Fruit fly (Drosophila melanogaster) whole organism, wandering third instar larva: Measurements from ENCODE around the gene CG32944.

ENCODE experiments used
- Abd-B ChIP-seq: fragments of >200 bp; optimal IDR thresholded peaks from 2 replicates; lab custom pipeline; 2017; ENCODE audit warnings: missing biosample characterization, missing genetic modification characterization
- CG32264 ChIP-seq: fragments of 200-800 bp; sonication (Bioruptor generic); optimal IDR thresholded peaks from 2 replicates; lab custom pipeline; 2016; ENCODE audit warnings: missing biosample characterization, missing genetic modification characterization
- CG9705 ChIP-seq: fragments of 200-800 bp; sonication (Bioruptor generic); optimal IDR thresholded peaks from 2 replicates; lab custom pipeline; 2018; ENCODE audit warnings: missing biosample characterization, mild to moderate bottlenecking, missing genetic modification characterization
- CrebA ChIP-seq: fragments of 200-800 bp; sonication (Bioruptor generic); optimal IDR thresholded peaks from 2 replicates; lab custom pipeline; 2016; ENCODE audit warnings: missing biosample characterization, mild to moderate bottlenecking, missing genetic modification characterization, borderline replicate concordance
- Dfd ChIP-seq: fragments of >200 bp; optimal IDR thresholded peaks from 2 replicates; lab custom pipeline; 2017; ENCODE audit warnings: missing biosample characterization, missing genetic modification characterization
- Dif ChIP-seq: fragments of 200-275, 200-300 bp; sonication (Bioruptor generic); optimal IDR thresholded peaks from 2 replicates; lab custom pipeline; 2018; ENCODE audit warnings: missing biosample characterization, missing genetic modification characterization; ENCODE audit not compliant: partially characterized antibody
- GATAd ChIP-seq: sonication (Bioruptor generic); optimal IDR thresholded peaks from 2 replicates; lab custom pipeline; 2016; ENCODE audit warnings: missing biosample characterization, missing genetic modification characterization
- HLH106 ChIP-seq: fragments of 200-800 bp; optimal IDR thresholded peaks from 3 replicates; lab custom pipeline; 2019; ENCODE audit warnings: missing biosample characterization, mild to moderate bottlenecking, missing genetic modification characterization, moderate library complexity
- Hnf4 ChIP-seq: fragments of 200-800 bp; sonication (Bioruptor generic); optimal IDR thresholded peaks from 2 replicates; lab custom pipeline; 2016; ENCODE audit warnings: missing biosample characterization, mild to moderate bottlenecking, missing genetic modification characterization
- Hr78 ChIP-seq: fragments of >200 bp; optimal IDR thresholded peaks from 2 replicates; lab custom pipeline; 2017; ENCODE audit warnings: missing biosample characterization, missing genetic modification characterization
- Hr83 ChIP-seq: fragments of 200-300 bp; sonication (Bioruptor generic); optimal IDR thresholded peaks from 2 replicates; lab custom pipeline; 2016; ENCODE audit warnings: missing biosample characterization, mild to moderate bottlenecking, missing genetic modification characterization, moderate library complexity; ENCODE audit not compliant: poor library complexity, severe bottlenecking
- Jra ChIP-seq: sonication (Bioruptor generic); optimal IDR thresholded peaks from 2 replicates; lab custom pipeline; 2016; ENCODE audit warnings: missing biosample characterization, missing genetic modification characterization
- Mio ChIP-seq: sonication (Bioruptor generic); optimal IDR thresholded peaks from 2 replicates; lab custom pipeline; 2016; ENCODE audit warnings: missing biosample characterization, missing genetic modification characterization
- Myc ChIP-seq: fragments of >200 bp; optimal IDR thresholded peaks from 2 replicates; lab custom pipeline; 2017
- N ChIP-seq: fragments of >200 bp; optimal IDR thresholded peaks from 2 replicates; lab custom pipeline; 2018; ENCODE audit warnings: missing biosample characterization, missing external identifiers, missing genetic modification characterization
- OdsH ChIP-seq: fragments of 200-800 bp; sonication (Bioruptor generic); optimal IDR thresholded peaks from 2 replicates; lab custom pipeline; 2016; ENCODE audit warnings: missing biosample characterization, mild to moderate bottlenecking, missing genetic modification characterization
- Rel ChIP-seq, 2 experiments: fragments of 200-800 bp; sonication (Bioruptor generic) in 1 of 2; optimal IDR thresholded peaks; 2 replicates in 1 of 2; 3 replicates in 1 of 2; lab custom pipeline; 2016 to 2019; ENCODE audit warnings: mild to moderate bottlenecking in 2 of 2, missing biosample characterization in 2 of 2, missing genetic modification characterization in 2 of 2, moderate library complexity in 1 of 2
- Sp1 ChIP-seq: fragments of 200-800 bp; sonication (Bioruptor generic); optimal IDR thresholded peaks from 3 replicates; lab custom pipeline; 2019; ENCODE audit warnings: missing biosample characterization, mild to moderate bottlenecking, missing genetic modification characterization, moderate library complexity
- Vsx2 ChIP-seq: fragments of 200-300, 225-300 bp; sonication (Bioruptor generic); optimal IDR thresholded peaks from 2 replicates; lab custom pipeline; 2018; ENCODE audit warnings: missing biosample characterization, missing genetic modification characterization; ENCODE audit not compliant: partially characterized antibody
- br ChIP-seq: fragments of 200-800 bp; sonication (Bioruptor generic); optimal IDR thresholded peaks from 2 replicates; lab custom pipeline; 2016; ENCODE audit warnings: missing biosample characterization, missing genetic modification characterization
- brk ChIP-seq: fragments of 200-800 bp; sonication (Bioruptor generic); optimal IDR thresholded peaks from 2 replicates; lab custom pipeline; 2016; ENCODE audit warnings: missing biosample characterization, mild to moderate bottlenecking, missing genetic modification characterization
- dl ChIP-seq, 2 experiments: fragments of 175-275, 200-275 bp in 1 of 2; fragments of 200-275 bp in 1 of 2; sonication (Bioruptor generic); optimal IDR thresholded peaks; lab custom pipeline; 2018; ENCODE audit warnings: mild to moderate bottlenecking in 2 of 2, missing biosample characterization in 2 of 2, missing genetic modification characterization in 2 of 2, moderate library complexity in 2 of 2; ENCODE audit not compliant: partially characterized antibody in 2 of 2, insufficient read depth in 1 of 2
- dmrt93B ChIP-seq: fragments of 200-800 bp; sonication (Bioruptor generic); optimal IDR thresholded peaks from 2 replicates; lab custom pipeline; 2018; ENCODE audit warnings: missing biosample characterization, mild to moderate bottlenecking, missing genetic modification characterization
- dsf ChIP-seq: sonication (Bioruptor generic); optimal IDR thresholded peaks from 2 replicates; lab custom pipeline; 2016; ENCODE audit warnings: missing biosample characterization, missing genetic modification characterization, borderline replicate concordance
- ey ChIP-seq: fragments of 200-800 bp; sonication (Bioruptor generic); optimal IDR thresholded peaks from 2 replicates; lab custom pipeline; 2016; ENCODE audit warnings: missing biosample characterization, missing genetic modification characterization
- foxo ChIP-seq, 2 experiments: fragments of 200-800 bp; sonication (Bioruptor generic); optimal IDR thresholded peaks; 2 replicates in 1 of 2; 3 replicates in 1 of 2; lab custom pipeline; 2016 to 2017; ENCODE audit warnings: missing biosample characterization in 2 of 2, missing genetic modification characterization in 2 of 2
- fru ChIP-seq: fragments of 200-800 bp; sonication (Bioruptor generic); optimal IDR thresholded peaks from 3 replicates; lab custom pipeline; 2016; ENCODE audit warnings: missing biosample characterization, mild to moderate bottlenecking, missing genetic modification characterization
- h ChIP-seq: fragments of 200-800 bp; sonication (Bioruptor generic); optimal IDR thresholded peaks from 3 replicates; lab custom pipeline; 2016; ENCODE audit warnings: missing biosample characterization, mild to moderate bottlenecking, missing genetic modification characterization
- jim ChIP-seq: fragments of 175-275, 200-325 bp; sonication (Bioruptor generic); optimal IDR thresholded peaks from 2 replicates; lab custom pipeline; 2016; ENCODE audit warnings: missing biosample characterization, mild to moderate bottlenecking, missing genetic modification characterization
- lola ChIP-seq: fragments of >200 bp; optimal IDR thresholded peaks from 2 replicates; lab custom pipeline; 2017; ENCODE audit warnings: missing biosample characterization, missing genetic modification characterization
- pan ChIP-seq: fragments of >200 bp; optimal IDR thresholded peaks from 2 replicates; lab custom pipeline; 2017
- psq ChIP-seq: fragments of 200-800 bp; sonication (Bioruptor generic); optimal IDR thresholded peaks from 3 replicates; lab custom pipeline; 2017; ENCODE audit warnings: missing biosample characterization, mild to moderate bottlenecking, missing genetic modification characterization, moderate library complexity
- rgr ChIP-seq: fragments of 200-800 bp; sonication (Bioruptor generic); optimal IDR thresholded peaks from 3 replicates; lab custom pipeline; 2016; ENCODE audit warnings: missing biosample characterization, mild to moderate bottlenecking, missing genetic modification characterization
- sage ChIP-seq: fragments of 200-800 bp; sonication (Bioruptor generic); optimal IDR thresholded peaks from 2 replicates; lab custom pipeline; 2016; ENCODE audit warnings: missing biosample characterization, mild to moderate bottlenecking, missing genetic modification characterization
- sv ChIP-seq: fragments of 200-800 bp; sonication (Bioruptor generic); optimal IDR thresholded peaks from 3 replicates; lab custom pipeline; 2016; ENCODE audit warnings: missing biosample characterization, missing genetic modification characterization
- tai ChIP-seq: sonication (Bioruptor generic); optimal IDR thresholded peaks from 2 replicates; lab custom pipeline; 2016; ENCODE audit warnings: missing biosample characterization, missing genetic modification characterization
- usp ChIP-seq: fragments of >200 bp; optimal IDR thresholded peaks from 2 replicates; lab custom pipeline; 2017; ENCODE audit warnings: missing biosample characterization, missing genetic modification characterization
- woc ChIP-seq: sonication (Bioruptor generic); optimal IDR thresholded peaks from 2 replicates; lab custom pipeline; 2016; ENCODE audit warnings: missing biosample characterization, mild to moderate bottlenecking, missing genetic modification characterization

CG32944 gene

dm6 chr3R:4437113-4437512, 17.7 kb upstream of the CG32944 start, which contains the start of the genes Lipt2 and CG14650:
Lipt2 (minus strand) TSS chr3R:4437329.
CG14650 (plus strand) TSS chr3R:4437387.
- TF ChIP-seq Hr78 (GFP tag; lab: Kevin White, UChicago) (no peak), psq (GFP tag; lab: Kevin White, UChicago) (peak; percentile 38), brk (GFP tag; lab: Kevin White, UChicago) (no peak), Vsx2 (GFP tag; lab: Kevin White, UChicago) (no peak), Hr83 (GFP tag; lab: Kevin White, UChicago) (peak; percentile 46), Myc (no peak), N (GFP tag; lab: Kevin White, UChicago) (no peak), CG32264 (GFP tag; lab: Kevin White, UChicago) (no peak), OdsH (peak; percentile 60), Sp1 (GFP tag; lab: Kevin White, UChicago) (peak; percentile 64), Jra (no peak), fru (GFP tag; lab: Kevin White, UChicago) (peak; percentile 64), lola (GFP tag; lab: Kevin White, UChicago) (no peak), Rel (GFP tag; optimal IDR thresholded peaks at IDR 0.05; lab: Kevin White, UChicago) (no peak), Rel (tag; optimal IDR thresholded peaks at IDR 0.05; lab: Kevin White, UChicago) (no peak), woc (GFP tag; lab: Kevin White, UChicago) (no peak), sage (GFP tag; lab: Kevin White, UChicago) (no peak), dsf (GFP tag; lab: Kevin White, UChicago) (no peak), foxo (GFP tag; optimal IDR thresholded peaks at IDR 0.05; lab: Kevin White, UChicago) (peak in 1 of 2 experiments; percentile 79), Mio (GFP tag; lab: Kevin White, UChicago) (no peak), dmrt93B (GFP tag; lab: Kevin White, UChicago) (no peak), pan (no peak), jim (GFP tag; lab: Kevin White, UChicago) (no peak), CG9705 (GFP tag; lab: Kevin White, UChicago) (peak; percentile 29), Hnf4 (GFP tag; lab: Kevin White, UChicago) (no peak), CrebA (GFP tag; lab: Kevin White, UChicago) (no peak), dl (GFP tag; optimal IDR thresholded peaks at IDR 0.05; lab: Kevin White, UChicago; ENCODE audit: insufficient read depth in 1 of 2, partially characterized antibody in 2 of 2) (no peak), h (peak; percentile 77), HLH106 (peak; percentile 68), ey (GFP tag; lab: Kevin White, UChicago) (peak; percentile 67), Dif (GFP tag; lab: Kevin White, UChicago) (no peak), Abd-B (GFP tag; lab: Kevin White, UChicago) (no peak), Dfd (GFP tag; lab: Kevin White, UChicago) (no peak), sv (peak; percentile 29), br (GFP tag; lab: Kevin White, UChicago) (peak; percentile 65), rgr (GFP tag; lab: Kevin White, UChicago) (peak; percentile 74), usp (GFP tag; lab: Kevin White, UChicago) (no peak), tai (GFP tag; lab: Kevin White, UChicago) (no peak), GATAd (GFP tag; lab: Kevin White, UChicago) (no peak)

- TF ChIP-seq psq (GFP tag; lab: Kevin White, UChicago) (peak; percentile 43), HLH106 (peak; percentile 61), h (peak; percentile 81), brk (GFP tag; lab: Kevin White, UChicago) (no peak), N (GFP tag; lab: Kevin White, UChicago) (no peak), GATAd (GFP tag; lab: Kevin White, UChicago) (no peak), dl (GFP tag; optimal IDR thresholded peaks at IDR 0.05; lab: Kevin White, UChicago; ENCODE audit: insufficient read depth in 1 of 2, partially characterized antibody in 2 of 2) (no peak), Dif (GFP tag; lab: Kevin White, UChicago) (peak; percentile 47), dmrt93B (GFP tag; lab: Kevin White, UChicago) (no peak), Dfd (GFP tag; lab: Kevin White, UChicago) (no peak), Vsx2 (GFP tag; lab: Kevin White, UChicago) (no peak), ey (GFP tag; lab: Kevin White, UChicago) (peak; percentile 51), sv (no peak), sage (GFP tag; lab: Kevin White, UChicago) (no peak), Hr83 (GFP tag; lab: Kevin White, UChicago) (peak; percentile 98), woc (GFP tag; lab: Kevin White, UChicago) (no peak), rgr (GFP tag; lab: Kevin White, UChicago) (peak; percentile 80), Hr78 (GFP tag; lab: Kevin White, UChicago) (no peak), Myc (peak; percentile 78), Sp1 (GFP tag; lab: Kevin White, UChicago) (peak; percentile 73), pan (no peak), Mio (GFP tag; lab: Kevin White, UChicago) (no peak), tai (GFP tag; lab: Kevin White, UChicago) (no peak), CG32264 (GFP tag; lab: Kevin White, UChicago) (no peak), Jra (no peak), Abd-B (GFP tag; lab: Kevin White, UChicago) (no peak), fru (GFP tag; lab: Kevin White, UChicago) (no peak), CrebA (GFP tag; lab: Kevin White, UChicago) (no peak), CG9705 (GFP tag; lab: Kevin White, UChicago) (peak; percentile 49), br (GFP tag; lab: Kevin White, UChicago) (no peak), Hnf4 (GFP tag; lab: Kevin White, UChicago) (no peak), Rel (GFP tag; optimal IDR thresholded peaks at IDR 0.05; lab: Kevin White, UChicago) (no peak), Rel (tag; optimal IDR thresholded peaks at IDR 0.05; lab: Kevin White, UChicago) (peak; percentile 47), lola (GFP tag; lab: Kevin White, UChicago) (no peak), dsf (GFP tag; lab: Kevin White, UChicago) (no peak), OdsH (peak; percentile 74), usp (GFP tag; lab: Kevin White, UChicago) (no peak), foxo (GFP tag; optimal IDR thresholded peaks at IDR 0.05; lab: Kevin White, UChicago) (peak in 1 of 2 experiments; percentile 12), jim (GFP tag; lab: Kevin White, UChicago) (no peak)
- TF ChIP-seq, all 38 proteins: peak for 13
These were observed 14.2 kb upstream of the CG32944 start, which contains the start of the genes eIF3a and CG1074 for dm6 chr3R:4433441-4434077. eIF3a (minus strand) TSS chr3R:4433895. CG1074 (plus strand) TSS chr3R:4433965.
